Worm (Caenorhabditis elegans): ENCODE data around the gene rps-3.

ce11 chrIII:6206161-6206853 lies at the start of gene rps-3, which contains the start of gene sna-3:
- TF ChIP-seq unc-130 (GFP tag; optimal IDR thresholded peaks at IDR 0.05) = peak; percentile 69
- peak; percentile 45 for TF ChIP-seq nhr-6 (tag; optimal IDR thresholded peaks at IDR 0.05)
- peak; percentile 82 for TF ChIP-seq dpl-1 (GFP tag; optimal IDR thresholded peaks at IDR 0.05)
- peak; percentile 66 to 92 for TF ChIP-seq lsy-2 (tag; optimal IDR thresholded peaks at IDR 0.05)
- TF ChIP-seq php-3 (GFP tag; IDR thresholded peaks at IDR 0.05) = no peak
- TF ChIP-seq F49E8.2 (tag; optimal IDR thresholded peaks at IDR 0.05; ENCODE audit: borderline replicate concordance) = no peak
- TF ChIP-seq hlh-30 (tag; optimal IDR thresholded peaks at IDR 0.05; ENCODE audit: insufficient read depth) = peak; percentile 88
- TF ChIP-seq tag-97 (GFP tag; IDR thresholded peaks at IDR 0.05) = no peak
- TF ChIP-seq ZK546.5 (tag; optimal IDR thresholded peaks at IDR 0.05) = no peak
- TF ChIP-seq ama-1 (optimal IDR thresholded peaks at IDR 0.05) = no peak
- TF ChIP-seq unc-62 (GFP tag; optimal IDR thresholded peaks at IDR 0.05 in 1 of 2) = no peak
- TF ChIP-seq unc-62 (tag; optimal IDR thresholded peaks at IDR 0.05) = no peak
- TF ChIP-seq daf-12 (tag; optimal IDR thresholded peaks at IDR 0.05) = no peak
